Worm (Caenorhabditis elegans) whole organism, L3 larva: ENCODE results near the gene zhit-1.

Source experiments
- aly-2 ChIP-seq: fragments of 150-350 bp; optimal IDR thresholded peaks from 2 replicates; lab custom pipeline; 2014; ENCODE audit warnings: missing biosample characterization, missing genetic modification characterization
- elt-1 ChIP-seq: fragments of 150-350 bp; optimal IDR thresholded peaks from 2 replicates; lab custom pipeline; 2014; ENCODE audit warnings: missing biosample characterization, missing genetic modification characterization
- eor-1 ChIP-seq, 2 experiments: fragments of 150-350 bp; optimal IDR thresholded peaks; 2 replicates each; lab custom pipeline; 2014 to 2018; ENCODE audit warnings: missing biosample characterization in 2 of 2, missing genetic modification characterization in 2 of 2
- nhr-237 ChIP-seq: fragments of 150-350 bp; optimal IDR thresholded peaks from 2 replicates; lab custom pipeline; 2014; ENCODE audit warnings: missing biosample characterization, missing genetic modification characterization

DNA sequence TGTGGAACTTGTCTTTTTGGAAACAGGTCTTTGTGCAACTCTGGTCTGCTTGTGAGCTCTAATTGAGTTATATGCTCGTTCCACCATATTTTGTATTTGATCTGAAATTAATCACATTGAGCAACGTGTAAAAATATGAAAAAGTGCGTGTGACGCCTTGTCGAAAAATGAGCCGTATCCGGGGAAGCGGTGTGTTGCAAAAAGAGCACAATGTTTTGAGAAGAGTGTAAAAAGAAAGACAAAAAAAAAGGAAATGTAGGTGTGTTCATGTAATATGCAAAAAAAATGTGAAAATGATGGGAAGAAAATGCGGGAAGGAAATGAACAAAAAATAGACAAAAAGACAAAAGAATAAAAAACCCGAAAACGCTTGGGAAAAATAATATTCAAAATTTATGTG lies 34.4 kb upstream of the zhit-1 start, which contains the start of gene acy-4:
- TF ChIP-seq nhr-237 (no peak), elt-1 (no peak), eor-1 (tag; optimal IDR thresholded peaks at IDR 0.05; lab: Kevin White, UChicago) (no peak), aly-2 (tag; lab: Kevin White, UChicago) (no peak)
